Fruit fly (Drosophila melanogaster): Measurements from ENCODE around the gene Dci.

Gene Dci

DNA sequence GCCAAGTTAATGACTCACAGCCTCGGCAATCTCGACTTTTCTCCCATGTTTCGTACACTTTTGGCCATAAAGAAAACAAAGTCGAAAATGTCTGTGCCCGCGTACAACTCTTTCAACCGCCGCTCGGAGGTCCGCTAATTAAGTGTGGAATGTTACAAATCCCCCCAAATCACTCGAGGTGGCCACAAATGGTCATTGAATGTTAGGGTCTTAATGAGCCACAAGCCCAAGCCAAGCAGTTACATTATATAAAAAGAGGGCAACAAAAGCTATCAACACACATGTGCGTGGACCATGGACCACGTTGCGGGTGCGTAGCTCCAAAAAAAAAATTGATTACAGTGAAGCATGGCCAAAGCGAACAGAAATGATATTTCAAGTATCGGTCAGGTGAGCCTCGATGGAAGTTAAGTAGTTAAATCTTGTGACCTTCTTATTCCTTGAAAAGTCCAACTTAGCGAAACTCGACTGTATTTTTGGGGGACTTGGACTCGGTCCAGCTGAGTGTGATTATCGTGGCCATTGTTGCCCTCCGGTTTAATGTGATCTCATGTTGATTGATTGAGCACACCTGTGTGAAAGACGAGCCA, 31.8 kb upstream of the Dci start (continued):
- TF ChIP-seq D (optimal IDR thresholded peaks at IDR 0.05) (no peak), D (GFP tag; optimal IDR thresholded peaks at IDR 0.05) (peak; percentile 62), CG6765 (GFP tag; optimal IDR thresholded peaks at IDR 0.05) (peak; percentile 74), pnt (GFP tag; optimal IDR thresholded peaks at IDR 0.05) (peak; percentile 89), ash1 (GFP tag; optimal IDR thresholded peaks at IDR 0.05) (peak; percentile 42), CG17612 (GFP tag; IDR thresholded peaks at IDR 0.05) (peak; percentile 66; the same call in 1 of the 2 replicates), CG10267 (tag; optimal IDR thresholded peaks at IDR 0.05) (peak; percentile 63), Gsc (GFP tag; IDR thresholded peaks at IDR 0.05) (peak; percentile 75), HLHmδ (GFP tag; optimal IDR thresholded peaks at IDR 0.05) (no peak), tin (GFP tag; optimal IDR thresholded peaks at IDR 0.05) (peak; percentile 89), vvl (GFP tag; IDR thresholded peaks at IDR 0.05) (peak; percentile 97), Hmx (GFP tag; optimal IDR thresholded peaks at IDR 0.05) (peak; percentile 21), CG10565 (GFP tag; optimal IDR thresholded peaks at IDR 0.05) (no peak), ac (GFP tag; optimal IDR thresholded peaks at IDR 0.05) (no peak), CG14710 (tag; optimal IDR thresholded peaks at IDR 0.05) (peak; percentile 58), shn (GFP tag; optimal IDR thresholded peaks at IDR 0.05) (peak; percentile 69), CG13296 (GFP tag; optimal IDR thresholded peaks at IDR 0.05) (peak; percentile 87), PHDP (tag; optimal IDR thresholded peaks at IDR 0.05) (peak; percentile 86), CG8765 (GFP tag; IDR thresholded peaks at IDR 0.05) (peak; percentile 49), CG13123 (GFP tag; optimal IDR thresholded peaks at IDR 0.05) (peak; percentile 66), CG9797 (GFP tag; optimal IDR thresholded peaks at IDR 0.05) (no peak), CG31388 (GFP tag; optimal IDR thresholded peaks at IDR 0.05) (peak; percentile 47), eve (GFP tag; optimal IDR thresholded peaks at IDR 0.05) (no peak), CG15514 (GFP tag; optimal IDR thresholded peaks at IDR 0.05) (peak; percentile 67), zen2 (GFP tag; IDR thresholded peaks at IDR 0.05; ENCODE audit: partially characterized antibody) (no peak), tio (GFP tag; optimal IDR thresholded peaks at IDR 0.05) (peak; percentile 75), CG4282 (GFP tag; optimal IDR thresholded peaks at IDR 0.05) (peak; percentile 75), Bteb2 (GFP tag; optimal IDR thresholded peaks at IDR 0.05) (peak; percentile 67), CG33557 (GFP tag; optimal IDR thresholded peaks at IDR 0.05) (no peak), Scr (GFP tag; IDR thresholded peaks at IDR 0.05; ENCODE audit: partially characterized antibody) (no peak), cato (GFP tag; optimal IDR thresholded peaks at IDR 0.05; ENCODE audit: borderline replicate concordance) (peak; percentile 59), so (GFP tag; IDR thresholded peaks at IDR 0.05) (peak; percentile 94), CG13287 (GFP tag; IDR thresholded peaks at IDR 0.05; ENCODE audit: partially characterized antibody) (no peak; the same call in 1 of the 2 replicates), Hmr (GFP tag; optimal IDR thresholded peaks at IDR 0.05) (peak; percentile 80), amos (GFP tag; IDR thresholded peaks at IDR 0.05; ENCODE audit: partially characterized antibody) (no peak), dpn (GFP tag; optimal IDR thresholded peaks at IDR 0.05) (peak; percentile 88 to 94), tna (GFP tag; IDR thresholded peaks at IDR 0.05; ENCODE audit: partially characterized antibody) (no peak), HLH4C (GFP tag; IDR thresholded peaks at IDR 0.05; ENCODE audit: partially characterized antibody) (no peak), Sox102F (GFP tag; optimal IDR thresholded peaks at IDR 0.05) (peak; percentile 94), nerfin-2 (GFP tag; IDR thresholded peaks at IDR 0.05; ENCODE audit: partially characterized antibody) (no peak), CG17359 (tag; optimal IDR thresholded peaks at IDR 0.05) (peak; percentile 92), CG10654 (GFP tag; optimal IDR thresholded peaks at IDR 0.05) (peak; percentile 84), Rfx (GFP tag; IDR thresholded peaks at IDR 0.05) (peak; percentile 94), Ravus (GFP tag; IDR thresholded peaks at IDR 0.05) (peak; percentile 44), al (GFP tag; IDR thresholded peaks at IDR 0.05) (peak; percentile 86), CG5245 (GFP tag; optimal IDR thresholded peaks at IDR 0.05) (peak; percentile 88), CG12744 (GFP tag; optimal IDR thresholded peaks at IDR 0.05) (peak; percentile 74), CG7271 (tag; optimal IDR thresholded peaks at IDR 0.05) (no peak), danr (GFP tag; IDR thresholded peaks at IDR 0.05) (peak; percentile 87), mam (GFP tag; optimal IDR thresholded peaks at IDR 0.05) (peak; percentile 86)

All from whole organism, embryonic.